Fruit fly (Drosophila melanogaster) whole organism, adult: ENCODE data around the gene Ptp61F.

Experiments used
- CG12768 ChIP-seq: fragments of 200-800 bp; sonication (Bioruptor generic); optimal IDR thresholded peaks from 2 replicates; lab custom pipeline; 2017; ENCODE audit warnings: missing biosample characterization, missing genetic modification characterization, mild to moderate bottlenecking, moderate library complexity, missing genetic modification reagents
- CG33017 ChIP-seq: fragments of 200-800 bp; sonication (Bioruptor generic); optimal IDR thresholded peaks from 2 replicates; lab custom pipeline; 2018; ENCODE audit warnings: missing biosample characterization, mild to moderate bottlenecking, missing genetic modification characterization, moderate library complexity
- CG5204 ChIP-seq: fragments of 200-800 bp; sonication (Bioruptor generic); optimal IDR thresholded peaks from 2 replicates; lab custom pipeline; 2016; ENCODE audit warnings: missing biosample characterization, missing genetic modification characterization
- Crg-1 ChIP-seq: fragments of 200-800 bp; sonication (Bioruptor generic); optimal IDR thresholded peaks from 2 replicates; lab custom pipeline; 2016; ENCODE audit warnings: missing biosample characterization, missing genetic modification characterization
- Hr96 ChIP-seq: fragments of 200-800 bp; sonication (Bioruptor generic); optimal IDR thresholded peaks from 2 replicates; lab custom pipeline; 2016; ENCODE audit warnings: missing biosample characterization, missing genetic modification characterization
- Mnt ChIP-seq: fragments of 200-800 bp; sonication (Bioruptor generic); optimal IDR thresholded peaks from 2 replicates; lab custom pipeline; 2016; ENCODE audit warnings: missing biosample characterization, mild to moderate bottlenecking, missing genetic modification characterization
- bab1 ChIP-seq: fragments of 200-800 bp; sonication (Bioruptor generic); optimal IDR thresholded peaks from 3 replicates; lab custom pipeline; 2019; ENCODE audit warnings: missing biosample characterization, mild to moderate bottlenecking, missing genetic modification characterization, moderate library complexity
- cic ChIP-seq: fragments of 200-800 bp; sonication (Bioruptor generic); optimal IDR thresholded peaks from 2 replicates; lab custom pipeline; 2017; ENCODE audit warnings: missing biosample characterization, mild to moderate bottlenecking, missing genetic modification characterization, moderate library complexity
- cnc ChIP-seq, 2 experiments: fragments of >200 bp; optimal IDR thresholded peaks; 2 replicates each; lab custom pipeline; 2017
- kay ChIP-seq: fragments of 200-800 bp; sonication (Bioruptor generic); peaks from one replicate; lab custom pipeline; 2016; ENCODE audit warnings: missing biosample characterization, missing genetic modification characterization, borderline replicate concordance
- pad ChIP-seq: fragments of 200-800 bp; sonication (Bioruptor generic); optimal IDR thresholded peaks from 3 replicates; lab custom pipeline; 2017; ENCODE audit warnings: missing biosample characterization, missing genetic modification characterization, mild to moderate bottlenecking, moderate library complexity, missing genetic modification reagents
- tj ChIP-seq: fragments of 200-800 bp; sonication (Bioruptor generic); optimal IDR thresholded peaks from 3 replicates; lab custom pipeline; 2017; ENCODE audit warnings: missing biosample characterization, mild to moderate bottlenecking, missing genetic modification characterization, moderate library complexity
- toe ChIP-seq: fragments of 200-800 bp; sonication (Bioruptor generic); optimal IDR thresholded peaks from 2 replicates; lab custom pipeline; 2016; ENCODE audit warnings: missing biosample characterization, missing genetic modification characterization

- TF ChIP-seq Mnt (no peak), cic (GFP tag; lab: Kevin White, UChicago) (no peak), bab1 (no peak), Crg-1 (GFP tag; lab: Kevin White, UChicago) (no peak), CG33017 (tag; lab: Kevin White, UChicago) (no peak), CG12768 (GFP tag; lab: Kevin White, UChicago) (no peak), kay (no peak), cnc (optimal IDR thresholded peaks at IDR 0.05; lab: Kevin White, UChicago) (no peak), CG5204 (no peak), pad (no peak), Hr96 (GFP tag; lab: Kevin White, UChicago) (no peak), toe (GFP tag; lab: Kevin White, UChicago) (no peak), tj (GFP tag; lab: Kevin White, UChicago) (peak; percentile 59)
Measured at dm6 chr3L:1457281-1457680, 17.8 kb downstream of the Ptp61F start.
